Worm (Caenorhabditis elegans): ENCODE data around the gene ceh-62.

The ceh-62 gene

ce11 chrII:10847057-10847456 lies 41.5 kb downstream of the ceh-62 start:
- no peak for TF ChIP-seq Y56A3A.18 (GFP tag; IDR thresholded peaks at IDR 0.05)
- peak; percentile 52 for TF ChIP-seq hmg-1.2 (GFP tag; IDR thresholded peaks at IDR 0.05)
- peak; percentile 48 for TF ChIP-seq snpc-1.1 (tag; optimal IDR thresholded peaks at IDR 0.05; ENCODE audit: insufficient read depth)
- peak; percentile 15 for TF ChIP-seq snpc-4 (GFP tag; optimal IDR thresholded peaks at IDR 0.05)
- TF ChIP-seq snpc-4 (tag; optimal IDR thresholded peaks at IDR 0.05) = peak in 3 of 4 experiments; percentile 17 to 82 (median 72)
- no peak for TF ChIP-seq aptf-3 (GFP tag; IDR thresholded peaks at IDR 0.05)

ce11 chrII:10849903-10850302 lies 44.4 kb downstream of the ceh-62 start, which contains the start of gene M106.2:
TSS of gene M106.2 (minus strand) at chrII:10850003.
- TF ChIP-seq mcd-1 (GFP tag; IDR thresholded peaks at IDR 0.05) (no peak), let-607 (tag; optimal IDR thresholded peaks at IDR 0.05) (no peak), Y67H2A.10 (GFP tag; conservative IDR thresholded peaks at IDR 0.05) (no peak), hmg-20 (GFP tag; IDR thresholded peaks at IDR 0.05) (no peak), nhr-179 (tag; optimal IDR thresholded peaks at IDR 0.05) (no peak), ccch-3 (GFP tag; optimal IDR thresholded peaks at IDR 0.05) (no peak), F22D6.2 (tag; optimal IDR thresholded peaks at IDR 0.05) (no peak), mel-28 (tag; optimal IDR thresholded peaks at IDR 0.05; ENCODE audit: borderline replicate concordance) (no peak), C17E4.6 (GFP tag; IDR thresholded peaks at IDR 0.05) (no peak), tbx-9 (tag; optimal IDR thresholded peaks at IDR 0.05; ENCODE audit: borderline replicate concordance) (no peak), F23B12.7 (tag; optimal IDR thresholded peaks at IDR 0.05; ENCODE audit: insufficient read depth) (no peak), T07F8.4 (tag; optimal IDR thresholded peaks at IDR 0.05) (no peak), Y95B8A.8 (GFP tag; IDR thresholded peaks at IDR 0.05) (no peak), let-526 (GFP tag; IDR thresholded peaks at IDR 0.05) (no peak)

DNA sequence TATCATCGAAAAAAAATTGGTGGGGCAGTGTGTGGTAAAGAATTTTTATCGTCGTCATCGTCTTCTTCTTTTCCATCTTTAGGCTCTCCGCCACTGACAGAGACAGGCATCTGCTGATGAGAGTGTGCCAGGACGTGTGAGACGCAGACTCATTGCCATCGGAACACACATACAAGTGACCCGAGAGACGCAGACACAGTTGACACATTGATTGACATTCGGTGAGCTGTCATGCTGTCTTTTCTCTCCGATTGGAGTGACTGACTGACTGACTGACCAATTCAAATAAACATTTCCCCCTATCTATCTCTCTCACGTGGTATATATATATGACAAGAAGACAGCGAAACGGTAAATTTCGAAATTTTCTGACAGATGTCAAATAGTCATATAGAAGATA lies 45.6 kb downstream of the ceh-62 start:
- peak; percentile 54 for TF ChIP-seq rcor-1 (GFP tag; IDR thresholded peaks at IDR 0.05)
- TF ChIP-seq lsl-1 (GFP tag; optimal IDR thresholded peaks at IDR 0.05) = no peak
- TF ChIP-seq ekl-4 (GFP tag; IDR thresholded peaks at IDR 0.05) = no peak
- TF ChIP-seq repo-1 (tag; optimal IDR thresholded peaks at IDR 0.05) = peak; percentile 72
- TF ChIP-seq lin-54 (GFP tag; optimal IDR thresholded peaks at IDR 0.05) = peak; percentile 73
- no peak for TF ChIP-seq B0035.1 (tag; optimal IDR thresholded peaks at IDR 0.05)
- no peak for TF ChIP-seq aptf-3 (GFP tag; IDR thresholded peaks at IDR 0.05)
- no peak for TF ChIP-seq dpl-1 (GFP tag; optimal IDR thresholded peaks at IDR 0.05)
- no peak for TF ChIP-seq ama-1 (optimal IDR thresholded peaks at IDR 0.05)
- no peak for TF ChIP-seq ama-1 (GFP tag; optimal IDR thresholded peaks at IDR 0.05)
- no peak for TF ChIP-seq T26A5.8 (tag; optimal IDR thresholded peaks at IDR 0.05)
- no peak for TF ChIP-seq F10E7.11 (tag; optimal IDR thresholded peaks at IDR 0.05)
- no peak for TF ChIP-seq akir-1 (GFP tag; optimal IDR thresholded peaks at IDR 0.05)
- TF ChIP-seq F23B12.7 (tag; optimal IDR thresholded peaks at IDR 0.05; ENCODE audit: insufficient read depth) = no peak
- TF ChIP-seq let-526 (GFP tag; IDR thresholded peaks at IDR 0.05) = peak; percentile 75; the same call in 1 of the 2 replicates
- TF ChIP-seq F55B11.4 (tag; optimal IDR thresholded peaks at IDR 0.05; ENCODE audit: borderline replicate concordance, insufficient read depth) = no peak
- no peak for TF ChIP-seq snpc-3.4 (tag; optimal IDR thresholded peaks at IDR 0.05)
- TF ChIP-seq hrde-1 (tag; optimal IDR thresholded peaks at IDR 0.05; ENCODE audit: borderline replicate concordance) = no peak
- TF ChIP-seq ceh-40 (GFP tag; IDR thresholded peaks at IDR 0.05) = 0 out of 2 replicates have a peak, but pooled peaks have one; percentile 12
- TF ChIP-seq Y53G8AR.9 (GFP tag; conservative IDR thresholded peaks at IDR 0.05) = peak; percentile 78; the same call in 1 of the 2 replicates
- TF ChIP-seq aptf-2 (GFP tag; conservative IDR thresholded peaks at IDR 0.05) = no peak
- no peak for TF ChIP-seq Y95B8A.8 (GFP tag; IDR thresholded peaks at IDR 0.05)
- 0 out of 2 replicates have a peak, but pooled peaks have one; percentile 51 for TF ChIP-seq K11D2.4 (GFP tag; IDR thresholded peaks at IDR 0.05)
- TF ChIP-seq F37B4.10 (GFP tag; IDR thresholded peaks at IDR 0.05) = no peak
- TF ChIP-seq cebp-1 (GFP tag; IDR thresholded peaks at IDR 0.05) = peak; percentile 66
- peak; percentile 90 for TF ChIP-seq cebp-1 (tag; optimal IDR thresholded peaks at IDR 0.05)
- no peak for TF ChIP-seq him-1 (tag; optimal IDR thresholded peaks at IDR 0.05)
- TF ChIP-seq ztf-18 (tag; optimal IDR thresholded peaks at IDR 0.05) = peak; percentile 4
- TF ChIP-seq hlh-12 (tag; optimal IDR thresholded peaks at IDR 0.05) = no peak
- TF ChIP-seq madf-10 (tag; optimal IDR thresholded peaks at IDR 0.05) = peak; percentile 55
